Worm (Caenorhabditis elegans) whole organism, L2 larva: ENCODE data around the gene srx-86.

ENCODE experiments used
- R02D3.7 ChIP-seq: fragments of 150-350 bp; optimal IDR thresholded peaks from 2 replicates; lab custom pipeline; 2014; ENCODE audit warnings: missing biosample characterization, missing genetic modification characterization
- Y55F3AM.14 ChIP-seq: fragments of 200-800 bp; sonication (Bioruptor generic); optimal IDR thresholded peaks from 2 replicates; lab custom pipeline; 2018; ENCODE audit warnings: mild to moderate bottlenecking, missing genetic modification characterization, missing compliant biosample characterization
- ZK546.5 ChIP-seq: sonication (generic microtip); optimal IDR thresholded peaks from 2 replicates; lab custom pipeline; 2017; ENCODE audit warnings: missing biosample characterization, missing genetic modification characterization
- blmp-1 ChIP-seq: sonication (generic microtip); optimal IDR thresholded peaks from 2 replicates; lab custom pipeline; 2017; ENCODE audit warnings: missing genetic modification characterization, mild to moderate bottlenecking, missing compliant biosample characterization, antibody characterized with exemption, moderate library complexity; ENCODE audit not compliant: insufficient read depth
- ceh-16 ChIP-seq: fragments of 150-350 bp; optimal IDR thresholded peaks from 2 replicates; lab custom pipeline; 2014; ENCODE audit warnings: missing biosample characterization, missing genetic modification characterization
- crh-2 ChIP-seq: sonication (generic microtip); optimal IDR thresholded peaks from 2 replicates; lab custom pipeline; 2017; ENCODE audit warnings: missing biosample characterization, missing genetic modification characterization
- dmd-4 ChIP-seq: sonication (generic microtip); optimal IDR thresholded peaks from 2 replicates; lab custom pipeline; 2017; ENCODE audit warnings: missing biosample characterization, missing genetic modification characterization
- egl-27 ChIP-seq: sonication (generic microtip); optimal IDR thresholded peaks from 3 replicates; lab custom pipeline; 2017; ENCODE audit warnings: missing biosample characterization, missing genetic modification reagents, missing genetic modification characterization
- fos-1 ChIP-seq: fragments of 150-350 bp; optimal IDR thresholded peaks from 2 replicates; lab custom pipeline; 2014; ENCODE audit warnings: missing biosample characterization, missing genetic modification characterization
- lsy-2 ChIP-seq, 2 experiments: fragments of 150-350 bp in 1 of 2; sonication (generic microtip) in 1 of 2; optimal IDR thresholded peaks; 2 replicates each; lab custom pipeline; 2014 to 2017; ENCODE audit warnings: missing biosample characterization in 2 of 2, missing genetic modification characterization in 2 of 2
- mbf-1 ChIP-seq: sonication (generic microtip); optimal IDR thresholded peaks from 2 replicates; lab custom pipeline; 2017; ENCODE audit warnings: missing biosample characterization, missing genetic modification characterization
- mdl-1 ChIP-seq, 2 experiments: fragments of 150-350 bp in 1 of 2; sonication (generic microtip) in 1 of 2; optimal IDR thresholded peaks; 2 replicates each; lab custom pipeline; 2017; ENCODE audit warnings: missing biosample characterization in 2 of 2, missing genetic modification characterization in 2 of 2
- nhr-10 ChIP-seq: sonication (generic microtip); optimal IDR thresholded peaks from 2 replicates; lab custom pipeline; 2017; ENCODE audit warnings: missing biosample characterization, missing genetic modification characterization
- nhr-11 ChIP-seq: fragments of 150-350 bp; optimal IDR thresholded peaks from 2 replicates; lab custom pipeline; 2014; ENCODE audit warnings: missing biosample characterization, missing genetic modification characterization
- nhr-21 ChIP-seq: fragments of 150-350 bp; optimal IDR thresholded peaks from 2 replicates; lab custom pipeline; 2014; ENCODE audit warnings: missing biosample characterization, missing genetic modification characterization
- nhr-237 ChIP-seq: fragments of 150-350 bp; optimal IDR thresholded peaks from 2 replicates; lab custom pipeline; 2014; ENCODE audit warnings: missing biosample characterization, missing genetic modification characterization
- nhr-25 ChIP-seq: fragments of 150-350 bp; sonication (generic microtip); optimal IDR thresholded peaks from 3 replicates; lab custom pipeline; 2014; ENCODE audit warnings: missing biosample characterization, missing genetic modification characterization
- nhr-6 ChIP-seq: fragments of 150-350 bp; optimal IDR thresholded peaks from 2 replicates; lab custom pipeline; 2014; ENCODE audit warnings: missing biosample characterization, missing genetic modification characterization
- nhr-77 ChIP-seq: fragments of 150-350 bp; optimal IDR thresholded peaks from 2 replicates; lab custom pipeline; 2014; ENCODE audit warnings: missing biosample characterization, missing genetic modification characterization
- sem-4 ChIP-seq: fragments of 150-350 bp; optimal IDR thresholded peaks from 2 replicates; lab custom pipeline; 2014; ENCODE audit warnings: missing biosample characterization, missing genetic modification reagents, missing genetic modification characterization
- skn-1 ChIP-seq: sonication (generic microtip); optimal IDR thresholded peaks from 2 replicates; lab custom pipeline; 2017; ENCODE audit warnings: missing biosample characterization, missing genetic modification characterization
- sma-3 ChIP-seq: sonication (generic microtip); optimal IDR thresholded peaks from 2 replicates; lab custom pipeline; 2016; ENCODE audit warnings: missing genetic modification reagents, missing genetic modification characterization, missing compliant biosample characterization
- sma-9 ChIP-seq, 2 experiments: fragments of 150-350 bp in 1 of 2; sonication (generic microtip) in 1 of 2; optimal IDR thresholded peaks; 2 replicates each; lab custom pipeline; 2014 to 2016; ENCODE audit warnings: missing genetic modification characterization in 2 of 2, mild to moderate bottlenecking in 1 of 2, missing biosample characterization in 1 of 2, missing compliant biosample characterization in 1 of 2, missing genetic modification reagents in 1 of 2, moderate library complexity in 1 of 2
- snpc-4 ChIP-seq: fragments of 150-350 bp; optimal IDR thresholded peaks from 2 replicates; lab custom pipeline; 2014; ENCODE audit warnings: missing biosample characterization, missing genetic modification characterization
- unc-39 ChIP-seq: fragments of 150-350 bp; optimal IDR thresholded peaks from 2 replicates; lab custom pipeline; 2014; ENCODE audit warnings: missing biosample characterization, missing genetic modification characterization
- unc-55 ChIP-seq: fragments of 150-350 bp; sonication (generic microtip); optimal IDR thresholded peaks from 3 replicates; lab custom pipeline; 2014; ENCODE audit warnings: missing biosample characterization, missing genetic modification reagents, missing genetic modification characterization
- zag-1 ChIP-seq: fragments of 150-350 bp; optimal IDR thresholded peaks from 2 replicates; lab custom pipeline; 2014; ENCODE audit warnings: missing biosample characterization, missing genetic modification characterization
- ztf-1 ChIP-seq: fragments of 200-800 bp; sonication (Bioruptor generic); conservative IDR thresholded peaks from 2 replicates; pipeline ENCODE4 v1.3.6; 2022; ENCODE audit warnings: missing genetic modification characterization, missing compliant biosample characterization
- ztf-11 ChIP-seq: sonication (generic microtip); optimal IDR thresholded peaks from 2 replicates; lab custom pipeline; 2017; ENCODE audit warnings: missing biosample characterization, missing genetic modification characterization
- ztf-4 ChIP-seq: fragments of 150-350 bp; optimal IDR thresholded peaks from 2 replicates; lab custom pipeline; 2014; ENCODE audit warnings: missing biosample characterization, missing genetic modification characterization

Gene srx-86

DNA sequence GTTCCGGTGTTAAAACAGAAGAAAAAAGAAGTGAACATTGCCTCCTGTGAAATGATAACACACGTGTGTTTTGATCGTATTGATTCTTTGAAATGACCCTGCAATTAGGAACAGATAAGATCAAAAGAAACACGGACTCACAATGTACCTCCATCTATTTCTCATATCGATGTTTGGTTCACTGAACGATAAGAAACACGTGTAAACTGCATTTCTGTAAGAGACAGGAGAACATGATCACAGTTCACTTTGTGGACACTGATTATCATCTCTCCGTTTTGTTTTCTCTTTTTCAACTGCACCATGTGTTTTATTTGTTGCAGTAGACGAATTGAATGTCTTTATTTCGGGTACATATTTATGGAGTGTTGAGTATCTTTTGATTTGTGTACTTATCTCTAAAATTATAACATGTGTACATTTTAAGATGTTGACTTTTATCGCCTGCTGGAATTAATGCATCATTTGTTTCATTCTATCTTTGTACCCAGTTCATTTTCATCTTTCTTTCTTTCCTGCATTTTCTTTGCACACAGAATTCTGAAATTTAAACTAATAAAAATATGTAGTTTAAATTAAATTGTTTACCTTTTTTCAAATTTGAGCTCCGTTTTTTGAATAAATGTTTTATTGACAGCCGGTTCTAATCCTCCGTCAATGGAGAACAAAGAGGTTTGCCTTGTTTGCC lies 10.2 kb downstream of the srx-86 start, which contains the start of the genes H12C20.7 and nhr-68 (continued):
- TF ChIP-seq mdl-1 (tag; optimal IDR thresholded peaks at IDR 0.05; lab: Kevin White, UChicago) (peak; percentile 34 to 89), crh-2 (peak; percentile 96), nhr-237 (tag; lab: Kevin White, UChicago) (no peak)

ce11 chrV:11574563-11574962 lies 11.8 kb downstream of the srx-86 start:
- no peak for TF ChIP-seq unc-39 (tag; lab: Kevin White, UChicago)
- TF ChIP-seq lsy-2 (tag; optimal IDR thresholded peaks at IDR 0.05; lab: Kevin White, UChicago): peak in 1 of 2 experiments; percentile 37
- peak; percentile 7 for TF ChIP-seq fos-1 (tag; lab: Kevin White, UChicago)

ce11 chrV:11580826-11581225 lies 18.1 kb downstream of the srx-86 start, which contains the start of gene srx-90:
srx-90 (plus strand) TSS chrV:11581126.
- no peak for TF ChIP-seq blmp-1 (tag; lab: Kevin White, UChicago)
- no peak for TF ChIP-seq dmd-4 (tag; lab: Kevin White, UChicago)
- no peak for TF ChIP-seq ztf-1
- TF ChIP-seq sma-9 (GFP tag; optimal IDR thresholded peaks at IDR 0.05; lab: Kevin White, UChicago): no peak
- no peak for TF ChIP-seq sma-9 (tag; optimal IDR thresholded peaks at IDR 0.05; lab: Kevin White, UChicago)
- no peak for TF ChIP-seq sma-3 (GFP tag; lab: Kevin White, UChicago)
- TF ChIP-seq ztf-4: no peak

DNA sequence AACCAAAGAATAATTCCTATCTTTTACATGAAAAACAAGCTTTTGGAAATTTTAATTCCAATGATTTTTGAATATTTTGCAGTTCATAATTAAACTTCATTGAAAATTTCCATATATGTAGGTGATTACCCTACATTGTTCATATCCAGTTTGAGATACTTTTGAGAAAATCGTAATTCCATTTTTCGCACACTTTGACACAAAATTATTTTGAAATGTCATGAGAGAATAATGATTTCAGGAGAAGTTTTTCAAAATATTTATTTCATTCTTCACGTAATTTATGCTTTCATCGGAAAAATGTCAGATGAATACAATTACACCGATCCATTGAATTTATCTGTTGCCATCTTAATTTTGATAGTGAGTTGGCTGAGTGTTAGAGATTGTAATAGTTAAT lies 20.5 kb downstream of the srx-86 start, which contains the start of gene srx-88:
TSS of gene srx-88 (plus strand) at position 301 of the 400 bp plus-strand sequence.
- TF ChIP-seq crh-2 (no peak), ztf-11 (no peak), nhr-237 (tag; lab: Kevin White, UChicago) (no peak), nhr-10 (tag; lab: Kevin White, UChicago) (no peak), nhr-77 (tag; lab: Kevin White, UChicago) (no peak), nhr-11 (no peak), zag-1 (tag; lab: Kevin White, UChicago) (no peak), nhr-6 (tag; lab: Kevin White, UChicago) (no peak), mbf-1 (no peak), unc-55 (GFP tag; lab: Kevin White, UChicago) (no peak)

DNA sequence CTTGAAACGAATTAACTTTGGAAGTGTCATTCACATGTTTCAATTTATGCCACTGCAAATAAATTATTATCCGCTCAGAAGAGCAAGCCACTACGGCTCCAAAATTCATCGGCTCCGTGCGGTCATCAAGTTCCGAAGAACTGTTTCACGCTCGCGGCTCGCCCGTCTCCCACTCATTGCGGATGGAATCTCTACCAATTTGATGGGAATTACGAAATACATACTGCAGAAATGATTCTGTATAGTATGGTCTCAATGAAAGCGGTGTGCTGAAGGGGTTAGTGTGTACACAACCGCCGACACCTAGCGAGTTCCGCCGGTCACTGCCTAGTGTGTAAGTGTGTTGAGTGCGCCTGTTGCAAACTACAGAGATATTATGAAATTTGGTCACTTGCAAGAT lies 22.4 kb downstream of the srx-86 start:
- TF ChIP-seq ceh-16 (tag; lab: Kevin White, UChicago): peak; percentile 58
- no peak for TF ChIP-seq ZK546.5 (tag; lab: Kevin White, UChicago)
- peak; percentile 84 for TF ChIP-seq sma-9 (GFP tag; optimal IDR thresholded peaks at IDR 0.05; lab: Kevin White, UChicago)
- no peak for TF ChIP-seq sma-9 (tag; optimal IDR thresholded peaks at IDR 0.05; lab: Kevin White, UChicago)
- TF ChIP-seq nhr-25 (tag; lab: Kevin White, UChicago): no peak
- TF ChIP-seq snpc-4: peak; percentile 95
- no peak for TF ChIP-seq nhr-77 (tag; lab: Kevin White, UChicago)
- no peak for TF ChIP-seq sem-4
- no peak for TF ChIP-seq egl-27 (tag; lab: Kevin White, UChicago)
- TF ChIP-seq nhr-21 (tag; lab: Kevin White, UChicago): peak; percentile 49
- TF ChIP-seq skn-1 (tag; lab: Kevin White, UChicago): no peak
- TF ChIP-seq Y55F3AM.14 (GFP tag; lab: Kevin White, UChicago): no peak
- no peak for TF ChIP-seq unc-55 (GFP tag; lab: Kevin White, UChicago)
- TF ChIP-seq sma-3 (GFP tag; lab: Kevin White, UChicago): peak; percentile 75
- TF ChIP-seq fos-1 (tag; lab: Kevin White, UChicago): peak; percentile 32
- TF ChIP-seq R02D3.7 (tag; lab: Kevin White, UChicago): no peak
- peak; percentile 37 for TF ChIP-seq crh-2
- TF ChIP-seq, all 48 proteins: peak for 7

ce11 chrV:11589433-11589832 lies 26.7 kb downstream of the srx-86 start, which contains the start of gene srx-82:
srx-82 (plus strand) TSS chrV:11589733.
- TF ChIP-seq ztf-4: no peak
- no peak for TF ChIP-seq nhr-21 (tag; lab: Kevin White, UChicago)
